Worm (Caenorhabditis elegans) whole organism, mixed stage, embryonic: ENCODE measurements around the gene F09B12.7.

Experiments
- M03D4.4 ChIP-seq: sonication (generic microtip); optimal IDR thresholded peaks from 2 replicates; lab custom pipeline; 2017; ENCODE audit warnings: mild to moderate bottlenecking, missing genetic modification characterization, missing compliant biosample characterization
- blmp-1 ChIP-seq: fragments of 150-350 bp; optimal IDR thresholded peaks from 2 replicates; lab custom pipeline; 2014; ENCODE audit warnings: missing biosample characterization, missing genetic modification characterization
- ceh-43 ChIP-seq: fragments of 200-800 bp; sonication (Bioruptor generic); optimal IDR thresholded peaks from 2 replicates; lab custom pipeline; 2018; ENCODE audit warnings: mild to moderate bottlenecking, missing genetic modification characterization, moderate library complexity, missing compliant biosample characterization
- ceh-83 ChIP-seq: fragments of 200-800 bp; sonication (Bioruptor generic); optimal IDR thresholded peaks from 2 replicates; lab custom pipeline; 2018; ENCODE audit warnings: mild to moderate bottlenecking, missing genetic modification characterization, missing compliant biosample characterization
- ces-1 ChIP-seq: fragments of 150-350 bp; optimal IDR thresholded peaks from 2 replicates; lab custom pipeline; 2014; ENCODE audit warnings: missing biosample characterization, missing genetic modification reagents, missing genetic modification characterization
- cnd-1 ChIP-seq: fragments of 200-800 bp; sonication (Bioruptor generic); optimal IDR thresholded peaks from 2 replicates; lab custom pipeline; 2018; ENCODE audit warnings: mild to moderate bottlenecking, missing genetic modification characterization, missing compliant biosample characterization
- drap-1 ChIP-seq: fragments of 200-800 bp; sonication (Bioruptor generic); optimal IDR thresholded peaks from 3 replicates; lab custom pipeline; 2018; ENCODE audit warnings: mild to moderate bottlenecking, missing genetic modification characterization, missing compliant biosample characterization
- elt-1 ChIP-seq: sonication (generic microtip); optimal IDR thresholded peaks from 2 replicates; lab custom pipeline; 2017; ENCODE audit warnings: missing genetic modification characterization, mild to moderate bottlenecking, missing compliant biosample characterization, antibody characterized with exemption, moderate library complexity, borderline replicate concordance; ENCODE audit not compliant: insufficient read depth
- elt-3 ChIP-seq: fragments of 150-350 bp; optimal IDR thresholded peaks from 2 replicates; lab custom pipeline; 2014; ENCODE audit warnings: missing biosample characterization, missing genetic modification characterization
- flh-1 ChIP-seq: fragments of 200-800 bp; sonication (Bioruptor generic); optimal IDR thresholded peaks from 2 replicates; lab custom pipeline; 2018; ENCODE audit warnings: mild to moderate bottlenecking, missing genetic modification characterization, moderate library complexity, missing compliant biosample characterization
- ham-2 ChIP-seq: fragments of 200-800 bp; sonication (Bioruptor generic); optimal IDR thresholded peaks from 2 replicates; lab custom pipeline; 2018; ENCODE audit warnings: mild to moderate bottlenecking, missing genetic modification characterization, missing compliant biosample characterization
- hlh-1 ChIP-seq: fragments of 150-350 bp; optimal IDR thresholded peaks from 2 replicates; lab custom pipeline; 2014; ENCODE audit warnings: missing biosample characterization, missing genetic modification reagents, missing genetic modification characterization
- lin-13 ChIP-seq: fragments of 150-350 bp; optimal IDR thresholded peaks from 2 replicates; lab custom pipeline; 2014; ENCODE audit warnings: missing biosample characterization, missing genetic modification characterization
- mab-5 ChIP-seq: fragments of 150-350 bp; optimal IDR thresholded peaks from 2 replicates; lab custom pipeline; 2014; ENCODE audit warnings: missing biosample characterization, missing genetic modification characterization
- mep-1 ChIP-seq: fragments of 150-350 bp; optimal IDR thresholded peaks from 2 replicates; lab custom pipeline; 2017; ENCODE audit warnings: missing biosample characterization, missing genetic modification reagents, missing genetic modification characterization, inconsistent platforms
- mls-2 ChIP-seq: sonication (generic microtip); optimal IDR thresholded peaks from 2 replicates; lab custom pipeline; 2016; ENCODE audit warnings: mild to moderate bottlenecking, missing genetic modification characterization, moderate library complexity, missing compliant biosample characterization
- nhr-12 ChIP-seq: fragments of 150-350 bp; optimal IDR thresholded peaks from 2 replicates; lab custom pipeline; 2014; ENCODE audit warnings: missing biosample characterization, missing genetic modification characterization
- nhr-2 ChIP-seq: fragments of 150-350 bp; optimal IDR thresholded peaks from 2 replicates; lab custom pipeline; 2014; ENCODE audit warnings: missing biosample characterization, missing genetic modification characterization
- nhr-237 ChIP-seq: fragments of 150-350 bp; optimal IDR thresholded peaks from 2 replicates; lab custom pipeline; 2014; ENCODE audit warnings: missing biosample characterization, missing genetic modification characterization
- nhr-28 ChIP-seq: fragments of 150-350 bp; optimal IDR thresholded peaks from 2 replicates; lab custom pipeline; 2014; ENCODE audit warnings: missing biosample characterization, missing genetic modification characterization
- nhr-76 ChIP-seq: sonication (generic microtip); optimal IDR thresholded peaks from 2 replicates; lab custom pipeline; 2017; ENCODE audit warnings: missing biosample characterization, missing genetic modification characterization
- pha-4 ChIP-seq: fragments of 150-350 bp; optimal IDR thresholded peaks from 2 replicates; lab custom pipeline; 2018; ENCODE audit warnings: missing biosample characterization, missing genetic modification reagents, missing genetic modification characterization
- snpc-4 ChIP-seq: fragments of 150-350 bp; optimal IDR thresholded peaks from 2 replicates; lab custom pipeline; 2014; ENCODE audit warnings: missing biosample characterization, missing genetic modification characterization
- tbx-8 ChIP-seq: fragments of 200-800 bp; sonication (Bioruptor generic); optimal IDR thresholded peaks from 2 replicates; lab custom pipeline; 2018; ENCODE audit warnings: mild to moderate bottlenecking, missing genetic modification characterization, moderate library complexity, missing compliant biosample characterization
- unc-62 ChIP-seq: fragments of 150-350 bp; optimal IDR thresholded peaks from 2 replicates; lab custom pipeline; 2014; ENCODE audit warnings: missing biosample characterization, missing genetic modification reagents, missing genetic modification characterization
- zip-8 ChIP-seq: fragments of 150-350 bp; optimal IDR thresholded peaks from 2 replicates; lab custom pipeline; 2014; ENCODE audit warnings: missing biosample characterization, missing genetic modification characterization
- ztf-11 ChIP-seq: fragments of 150-350 bp; optimal IDR thresholded peaks from 2 replicates; lab custom pipeline; 2014; ENCODE audit warnings: missing biosample characterization, missing genetic modification characterization

Gene F09B12.7

DNA sequence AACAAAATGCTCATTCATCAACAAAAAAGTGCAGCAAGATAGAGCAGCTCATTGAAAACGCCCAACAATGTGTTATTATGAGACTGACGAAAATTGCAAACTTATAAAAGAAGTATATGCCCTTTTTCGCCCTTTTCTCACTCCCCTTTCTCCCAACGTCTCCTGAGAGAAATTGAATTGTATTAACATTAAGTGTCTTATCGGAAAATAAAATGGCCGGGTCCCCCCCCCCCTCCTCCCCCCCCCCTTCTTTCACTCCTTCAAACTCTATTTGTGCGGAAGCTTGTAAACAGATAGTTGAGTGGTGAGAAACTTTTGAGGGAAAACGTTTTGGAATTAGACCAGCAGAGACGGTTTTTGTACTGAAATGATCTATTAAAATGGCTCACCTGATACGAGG, 31.9 kb upstream of the F09B12.7 start:
- TF ChIP-seq snpc-4 (tag; lab: Kevin White, UChicago) (no peak), ceh-43 (GFP tag; lab: Kevin White, UChicago) (no peak), ces-1 (peak; percentile 88)

DNA sequence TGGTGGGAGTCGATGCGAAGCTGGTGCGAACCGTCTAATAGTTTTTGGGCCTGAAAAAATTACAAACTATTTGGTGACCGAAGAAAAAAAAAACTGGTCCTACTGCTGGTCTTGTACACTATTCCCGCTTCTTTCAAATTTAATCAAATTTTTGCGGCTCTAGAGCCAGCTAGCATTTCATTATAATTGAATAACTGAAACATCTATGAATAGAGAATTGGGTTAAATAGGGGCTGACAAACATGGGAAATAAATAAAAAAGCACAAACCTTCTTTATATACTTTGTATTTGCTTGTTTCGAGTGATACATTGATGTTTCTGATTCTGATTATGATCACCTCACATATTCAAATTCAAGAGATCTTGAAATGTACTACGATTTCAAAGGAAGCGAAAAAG, 30.3 kb upstream of the F09B12.7 start:
- TF ChIP-seq blmp-1 (tag; lab: Kevin White, UChicago) (no peak), ces-1 (peak; percentile 85)

DNA sequence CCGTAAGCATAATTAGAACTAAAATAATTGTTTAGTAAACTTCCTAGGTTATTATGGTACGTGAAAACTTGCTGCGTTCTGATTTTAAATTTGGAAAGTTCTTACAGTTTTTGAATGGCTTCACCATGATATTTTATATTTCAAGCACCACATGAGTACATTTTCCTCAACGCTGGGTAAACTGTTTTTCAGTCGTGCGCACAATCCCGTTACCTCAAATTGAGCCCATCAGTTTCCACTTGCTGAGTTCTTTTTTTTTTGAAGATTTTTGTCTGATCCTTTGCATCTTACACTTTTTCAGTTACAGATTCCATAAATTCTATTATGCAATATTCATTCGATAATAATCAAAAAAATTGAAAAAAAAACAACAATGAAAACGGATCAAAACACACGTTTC, 25.7 kb upstream of the F09B12.7 start:
- TF ChIP-seq tbx-8 (GFP tag; lab: Kevin White, UChicago) (no peak), flh-1 (no peak), mab-5 (no peak), M03D4.4 (tag; lab: Kevin White, UChicago) (no peak), pha-4 (no peak), ztf-11 (tag; lab: Kevin White, UChicago) (no peak), mls-2 (tag; lab: Kevin White, UChicago) (no peak), nhr-12 (tag; lab: Kevin White, UChicago) (no peak), unc-62 (GFP tag; lab: Kevin White, UChicago) (no peak), nhr-76 (tag; lab: Kevin White, UChicago) (no peak)
- TF ChIP-seq, all 35 proteins: peak for 0

ce11 chrX:15116514-15116913, 21.6 kb upstream of the F09B12.7 start, which contains the start of gene R07D5.2:
R07D5.2 (minus strand) TSS chrX:15116614.
- TF ChIP-seq hlh-1 (tag; lab: Kevin White, UChicago), result no peak
- no peak for TF ChIP-seq cnd-1 (tag; lab: Kevin White, UChicago)
- TF ChIP-seq drap-1 (GFP tag; lab: Kevin White, UChicago), result no peak
- TF ChIP-seq nhr-237 (tag; lab: Kevin White, UChicago), result no peak
- TF ChIP-seq elt-3 (tag; lab: Kevin White, UChicago), result no peak
- TF ChIP-seq snpc-4 (tag; lab: Kevin White, UChicago), result no peak
- no peak for TF ChIP-seq tbx-8 (GFP tag; lab: Kevin White, UChicago)
- TF ChIP-seq nhr-2 (tag; lab: Kevin White, UChicago), result no peak
- TF ChIP-seq ceh-83, result no peak

ce11 chrX:15115748-15116147, 20.9 kb upstream of the F09B12.7 start:
- TF ChIP-seq nhr-28 (tag; lab: Kevin White, UChicago) (no peak), cnd-1 (tag; lab: Kevin White, UChicago) (peak; percentile 78), zip-8 (tag; lab: Kevin White, UChicago) (peak; percentile 97), nhr-76 (tag; lab: Kevin White, UChicago) (no peak)

DNA sequence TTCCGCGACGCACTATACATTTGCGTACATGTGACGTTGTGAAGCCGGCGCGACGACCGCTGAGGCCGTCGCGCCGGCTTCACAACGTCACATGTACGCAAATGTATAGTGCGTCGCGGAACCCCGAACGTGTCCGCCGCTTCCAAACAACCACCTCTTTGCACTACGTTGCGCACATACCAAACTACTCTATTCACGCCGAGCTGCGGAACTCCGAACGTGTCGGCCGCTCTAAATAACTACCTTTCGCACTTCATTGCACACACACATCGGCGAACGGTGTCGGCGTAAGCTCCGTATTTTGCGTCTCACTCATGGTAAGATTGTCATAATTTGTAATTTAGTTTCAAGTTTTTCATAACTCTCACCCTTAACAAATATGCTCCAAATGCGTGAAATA, 17.3 kb upstream of the F09B12.7 start:
- TF ChIP-seq lin-13 (tag; lab: Kevin White, UChicago) (no peak), mab-5 (no peak), elt-3 (tag; lab: Kevin White, UChicago) (no peak), elt-1 (tag; lab: Kevin White, UChicago) (no peak)

DNA sequence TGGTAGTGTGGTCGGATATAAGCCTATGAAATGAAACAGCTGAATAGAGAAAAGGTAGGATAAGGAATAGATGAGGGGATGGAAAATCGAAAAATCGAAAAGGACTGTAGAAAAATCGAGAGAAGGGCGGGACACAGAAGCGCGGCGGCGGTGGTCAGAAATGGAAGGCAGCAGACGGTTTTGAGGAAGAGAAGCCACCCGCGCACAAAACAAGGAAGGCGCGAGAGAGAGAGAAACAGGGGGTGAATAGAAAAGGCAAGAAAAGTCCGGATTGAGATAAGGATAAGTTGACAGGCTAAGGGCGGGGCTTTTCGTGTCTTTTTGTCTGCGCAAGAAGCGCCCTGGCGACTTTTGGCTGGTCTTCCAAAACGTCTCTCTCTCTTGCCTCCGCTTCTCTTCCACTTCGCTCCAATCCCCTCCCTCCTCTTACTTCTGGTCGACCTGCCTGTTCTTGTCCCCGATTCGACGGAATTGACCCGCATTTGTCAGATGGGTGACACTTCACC, 12.9 kb upstream of the F09B12.7 start, which contains the start of gene mlt-9:
TSS of gene mlt-9 (minus strand) at position 51 of the 506 bp plus-strand sequence.
- peak; percentile 63 for TF ChIP-seq ham-2
- TF ChIP-seq mep-1 (tag; lab: Kevin White, UChicago), result no peak
- peak; percentile 12 for TF ChIP-seq elt-1 (tag; lab: Kevin White, UChicago)
